Worm (Caenorhabditis elegans) whole organism, L2 larva: ENCODE measurements around the gene abu-15.

Experiments
- C34F6.9 ChIP-seq: fragments of 150-350 bp; optimal IDR thresholded peaks from 2 replicates; lab custom pipeline; 2014; ENCODE audit warnings: missing biosample characterization, missing genetic modification characterization
- ZK546.5 ChIP-seq: sonication (generic microtip); optimal IDR thresholded peaks from 2 replicates; lab custom pipeline; 2017; ENCODE audit warnings: missing biosample characterization, missing genetic modification characterization
- alr-1 ChIP-seq: fragments of 150-350 bp; optimal IDR thresholded peaks from 2 replicates; lab custom pipeline; 2014; ENCODE audit warnings: missing biosample characterization, missing genetic modification characterization
- aly-2 ChIP-seq: fragments of 150-350 bp; optimal IDR thresholded peaks from 2 replicates; lab custom pipeline; 2014; ENCODE audit warnings: missing biosample characterization, missing genetic modification characterization
- ama-1 ChIP-seq: fragments of 150-350 bp; optimal IDR thresholded peaks from 2 replicates; lab custom pipeline; 2018; ENCODE audit warnings: inconsistent platforms
- blmp-1 ChIP-seq: sonication (generic microtip); optimal IDR thresholded peaks from 2 replicates; lab custom pipeline; 2017; ENCODE audit warnings: missing genetic modification characterization, mild to moderate bottlenecking, missing compliant biosample characterization, antibody characterized with exemption, moderate library complexity; ENCODE audit not compliant: insufficient read depth
- ceh-82 ChIP-seq: fragments of 150-350 bp; optimal IDR thresholded peaks from 2 replicates; lab custom pipeline; 2014; ENCODE audit warnings: missing biosample characterization, missing genetic modification characterization
- crh-2 ChIP-seq: sonication (generic microtip); optimal IDR thresholded peaks from 2 replicates; lab custom pipeline; 2017; ENCODE audit warnings: missing biosample characterization, missing genetic modification characterization
- dmd-4 ChIP-seq: sonication (generic microtip); optimal IDR thresholded peaks from 2 replicates; lab custom pipeline; 2017; ENCODE audit warnings: missing biosample characterization, missing genetic modification characterization
- egl-27 ChIP-seq: sonication (generic microtip); optimal IDR thresholded peaks from 3 replicates; lab custom pipeline; 2017; ENCODE audit warnings: missing biosample characterization, missing genetic modification reagents, missing genetic modification characterization
- fos-1 ChIP-seq: fragments of 150-350 bp; optimal IDR thresholded peaks from 2 replicates; lab custom pipeline; 2014; ENCODE audit warnings: missing biosample characterization, missing genetic modification characterization
- gmeb-1 ChIP-seq: fragments of 150-350 bp; optimal IDR thresholded peaks from 2 replicates; lab custom pipeline; 2014; ENCODE audit warnings: missing biosample characterization, missing genetic modification characterization
- lin-13 ChIP-seq: fragments of 150-350 bp; optimal IDR thresholded peaks from 2 replicates; lab custom pipeline; 2014; ENCODE audit warnings: missing biosample characterization, missing genetic modification reagents, missing genetic modification characterization
- lin-39 ChIP-seq: fragments of 150-350 bp; optimal IDR thresholded peaks from 2 replicates; lab custom pipeline; 2014; ENCODE audit warnings: missing biosample characterization, missing genetic modification reagents, missing genetic modification characterization
- lsy-2 ChIP-seq, 2 experiments: fragments of 150-350 bp in 1 of 2; sonication (generic microtip) in 1 of 2; optimal IDR thresholded peaks; 2 replicates each; lab custom pipeline; 2014 to 2017; ENCODE audit warnings: missing biosample characterization in 2 of 2, missing genetic modification characterization in 2 of 2
- mbf-1 ChIP-seq: sonication (generic microtip); optimal IDR thresholded peaks from 2 replicates; lab custom pipeline; 2017; ENCODE audit warnings: missing biosample characterization, missing genetic modification characterization
- mdl-1 ChIP-seq, 2 experiments: fragments of 150-350 bp in 1 of 2; sonication (generic microtip) in 1 of 2; optimal IDR thresholded peaks; 2 replicates each; lab custom pipeline; 2017; ENCODE audit warnings: missing biosample characterization in 2 of 2, missing genetic modification characterization in 2 of 2
- nhr-10 ChIP-seq: sonication (generic microtip); optimal IDR thresholded peaks from 2 replicates; lab custom pipeline; 2017; ENCODE audit warnings: missing biosample characterization, missing genetic modification characterization
- nhr-129 ChIP-seq: fragments of 150-350 bp; optimal IDR thresholded peaks from 2 replicates; lab custom pipeline; 2014; ENCODE audit warnings: missing biosample characterization, missing genetic modification characterization
- nhr-21 ChIP-seq: fragments of 150-350 bp; optimal IDR thresholded peaks from 2 replicates; lab custom pipeline; 2014; ENCODE audit warnings: missing biosample characterization, missing genetic modification characterization
- nhr-23 ChIP-seq: fragments of 150-350 bp; optimal IDR thresholded peaks from 2 replicates; lab custom pipeline; 2014; ENCODE audit warnings: missing biosample characterization, missing genetic modification reagents, missing genetic modification characterization
- nhr-25 ChIP-seq: fragments of 150-350 bp; sonication (generic microtip); optimal IDR thresholded peaks from 3 replicates; lab custom pipeline; 2014; ENCODE audit warnings: missing biosample characterization, missing genetic modification characterization
- nhr-77 ChIP-seq: fragments of 150-350 bp; optimal IDR thresholded peaks from 2 replicates; lab custom pipeline; 2014; ENCODE audit warnings: missing biosample characterization, missing genetic modification characterization
- skn-1 ChIP-seq: sonication (generic microtip); optimal IDR thresholded peaks from 2 replicates; lab custom pipeline; 2017; ENCODE audit warnings: missing biosample characterization, missing genetic modification characterization
- sma-3 ChIP-seq: sonication (generic microtip); optimal IDR thresholded peaks from 2 replicates; lab custom pipeline; 2016; ENCODE audit warnings: missing genetic modification reagents, missing genetic modification characterization, missing compliant biosample characterization
- snpc-4 ChIP-seq: fragments of 150-350 bp; optimal IDR thresholded peaks from 2 replicates; lab custom pipeline; 2014; ENCODE audit warnings: missing biosample characterization, missing genetic modification characterization
- unc-39 ChIP-seq: fragments of 150-350 bp; optimal IDR thresholded peaks from 2 replicates; lab custom pipeline; 2014; ENCODE audit warnings: missing biosample characterization, missing genetic modification characterization
- unc-55 ChIP-seq: fragments of 150-350 bp; sonication (generic microtip); optimal IDR thresholded peaks from 3 replicates; lab custom pipeline; 2014; ENCODE audit warnings: missing biosample characterization, missing genetic modification reagents, missing genetic modification characterization
- ztf-11 ChIP-seq: sonication (generic microtip); optimal IDR thresholded peaks from 2 replicates; lab custom pipeline; 2017; ENCODE audit warnings: missing biosample characterization, missing genetic modification characterization
- ztf-4 ChIP-seq: fragments of 150-350 bp; optimal IDR thresholded peaks from 2 replicates; lab custom pipeline; 2014; ENCODE audit warnings: missing biosample characterization, missing genetic modification characterization

The abu-15 gene

ce11 chrV:5119679-5120078 is 38.7 kb upstream of the abu-15 start, which contains the start of gene sid-1:
sid-1 (plus strand) TSS chrV:5119970.
- TF ChIP-seq ztf-4, result no peak
- TF ChIP-seq nhr-21, result no peak
- peak; percentile 80 for TF ChIP-seq fos-1
- TF ChIP-seq mdl-1 (tag; optimal IDR thresholded peaks at IDR 0.05; lab: Kevin White, UChicago), result no peak

ce11 chrV:5126793-5127192 is 31.6 kb upstream of the abu-15 start, which contains the start of gene F14F9.5:
F14F9.5 (plus strand) TSS chrV:5127093.
- no peak for TF ChIP-seq ceh-82 (tag; lab: Kevin White, UChicago)
- TF ChIP-seq unc-39 (tag; lab: Kevin White, UChicago), result no peak
- no peak for TF ChIP-seq nhr-23 (tag; lab: Kevin White, UChicago)
- no peak for TF ChIP-seq C34F6.9
- TF ChIP-seq nhr-10 (tag; lab: Kevin White, UChicago), result no peak
- TF ChIP-seq dmd-4 (tag; lab: Kevin White, UChicago), result no peak
- no peak for TF ChIP-seq ama-1 (lab: Kevin White, UChicago)
- TF ChIP-seq fos-1, result no peak
- TF ChIP-seq crh-2, result no peak
- no peak for TF ChIP-seq ZK546.5 (tag; lab: Kevin White, UChicago)

- TF ChIP-seq nhr-77 (no peak), fos-1 (no peak), ztf-11 (tag; lab: Kevin White, UChicago) (no peak), snpc-4 (tag; lab: Kevin White, UChicago) (no peak), lin-13 (GFP tag; lab: Kevin White, UChicago) (no peak), aly-2 (tag; lab: Kevin White, UChicago) (no peak), nhr-25 (no peak), nhr-23 (tag; lab: Kevin White, UChicago) (no peak), lin-39 (tag; lab: Kevin White, UChicago) (no peak), ztf-4 (no peak), nhr-10 (tag; lab: Kevin White, UChicago) (no peak)
Measured at ce11 chrV:5130018-5130417, 28.4 kb upstream of the abu-15 start, which contains the start of gene F14F9.8. F14F9.8 (plus strand) TSS chrV:5130318.

ce11 chrV:5131380-5131779 is 27.0 kb upstream of the abu-15 start:
- TF ChIP-seq dmd-4 (tag; lab: Kevin White, UChicago) (no peak), lsy-2 (tag; optimal IDR thresholded peaks at IDR 0.05; lab: Kevin White, UChicago) (peak in 1 of 2 experiments; percentile 23), snpc-4 (tag; lab: Kevin White, UChicago) (peak; percentile 18), crh-2 (no peak), C34F6.9 (peak; percentile 61), fos-1 (peak; percentile 68), skn-1 (tag; lab: Kevin White, UChicago) (peak; percentile 52), nhr-129 (tag; lab: Kevin White, UChicago) (peak; percentile 100), unc-55 (peak; percentile 83)
- TF ChIP-seq, all 48 proteins: peak for 7

- no peak for TF ChIP-seq nhr-25
Measured at ce11 chrV:5132441-5132840, 26.0 kb upstream of the abu-15 start, which contains the start of gene F14F9.4. F14F9.4 (plus strand) TSS chrV:5132741.

ce11 chrV:5137919-5138318 is 20.5 kb upstream of the abu-15 start, which contains the start of gene F14F9.3:
F14F9.3 (plus strand) TSS chrV:5138219.
- TF ChIP-seq unc-55 (no peak), egl-27 (tag; lab: Kevin White, UChicago) (no peak), gmeb-1 (no peak), nhr-77 (no peak), mbf-1 (tag; lab: Kevin White, UChicago) (no peak), ama-1 (lab: Kevin White, UChicago) (no peak), ZK546.5 (tag; lab: Kevin White, UChicago) (no peak)

ce11 chrV:5143785-5144184 is 14.6 kb upstream of the abu-15 start, which contains the start of gene srh-129:
srh-129 (minus strand) TSS chrV:5143885.
- TF ChIP-seq egl-27 (tag; lab: Kevin White, UChicago) (no peak), sma-3 (GFP tag; lab: Kevin White, UChicago) (no peak), ztf-4 (no peak), gmeb-1 (no peak), dmd-4 (tag; lab: Kevin White, UChicago) (no peak), nhr-25 (no peak), unc-55 (no peak), lsy-2 (tag; optimal IDR thresholded peaks at IDR 0.05; lab: Kevin White, UChicago) (no peak), nhr-10 (tag; lab: Kevin White, UChicago) (no peak), fos-1 (no peak), alr-1 (tag; lab: Kevin White, UChicago) (no peak), nhr-23 (tag; lab: Kevin White, UChicago) (no peak), mdl-1 (tag; optimal IDR thresholded peaks at IDR 0.05; lab: Kevin White, UChicago) (no peak), blmp-1 (no peak)
